Fruit fly (Drosophila melanogaster): ENCODE results near the gene Argk1.

DNA sequence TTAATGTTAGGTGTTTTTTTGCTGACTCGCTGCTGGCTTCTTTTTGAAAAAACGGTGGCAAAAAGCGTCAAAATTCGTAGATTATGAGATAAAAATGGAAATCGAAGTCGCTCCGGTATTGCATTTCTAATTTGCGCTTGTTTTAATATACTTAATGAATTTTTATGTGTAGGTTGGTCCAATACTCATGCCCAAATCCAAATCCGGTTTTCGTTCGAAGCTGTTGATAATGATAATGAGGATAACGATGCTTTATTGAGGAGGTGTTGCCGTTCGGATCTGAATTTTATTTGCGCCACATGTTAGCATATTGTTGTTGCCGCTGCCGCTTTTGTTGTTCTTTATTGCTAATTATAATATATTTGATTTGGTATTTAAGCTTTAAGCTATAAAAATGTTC lies 19.6 kb downstream of the Argk1 start:
- TF ChIP-seq dac (GFP tag; optimal IDR thresholded peaks at IDR 0.05) (no peak), Hr4 (GFP tag; optimal IDR thresholded peaks at IDR 0.05) (no peak), OdsH (GFP tag; optimal IDR thresholded peaks at IDR 0.05) (no peak)

Measured in whole organism, prepupa.